Fruit fly (Drosophila melanogaster) whole organism, embryonic: ENCODE results near the gene Dok.

Experiments used
- B-H1 ChIP-seq: fragments of 200-800 bp; sonication (Bioruptor generic); IDR thresholded peaks from 3 replicates; pipeline ENCODE4 v1.3.6; 2022; ENCODE audit warnings: missing biosample characterization, missing genetic modification characterization
- CG10274 ChIP-seq: fragments of 200-800 bp; sonication (Bioruptor generic); optimal IDR thresholded peaks from 3 replicates; lab custom pipeline; 2017; ENCODE audit warnings: missing biosample characterization, mild to moderate bottlenecking, missing genetic modification characterization
- CG10366 ChIP-seq: fragments of 200-800 bp; sonication (Bioruptor generic); IDR thresholded peaks from 2 replicates; pipeline ENCODE4 v1.3.6; 2022; ENCODE audit warnings: missing biosample characterization, missing genetic modification characterization
- CG10654 ChIP-seq: fragments of 200-800 bp; sonication (Bioruptor generic); optimal IDR thresholded peaks from 2 replicates; lab custom pipeline; 2016; ENCODE audit warnings: missing biosample characterization, missing genetic modification characterization
- CG11247 ChIP-seq: fragments of 200-800 bp; sonication (Bioruptor generic); IDR thresholded peaks from 2 replicates; pipeline ENCODE4 v1.3.6; 2022; ENCODE audit warnings: missing biosample characterization, missing genetic modification characterization
- CG13424 ChIP-seq: fragments of 200-800 bp; sonication (Bioruptor generic); optimal IDR thresholded peaks from 2 replicates; lab custom pipeline; 2019; ENCODE audit warnings: missing biosample characterization, mild to moderate bottlenecking, missing genetic modification characterization, moderate library complexity
- CG17328 ChIP-seq: fragments of 200-800 bp; sonication (Bioruptor generic); IDR thresholded peaks from 2 replicates; pipeline ENCODE4 v1.3.6; 2022; ENCODE audit warnings: missing biosample characterization, missing genetic modification characterization
- CG17361 ChIP-seq: fragments of 200-800 bp; sonication (Bioruptor generic); IDR thresholded peaks from 3 replicates; pipeline ENCODE4 v1.3.6; 2022; ENCODE audit warnings: missing biosample characterization, missing genetic modification characterization
- CG2120 ChIP-seq: fragments of 200-800 bp; sonication (Bioruptor generic); optimal IDR thresholded peaks from 3 replicates; lab custom pipeline; 2016; ENCODE audit warnings: missing biosample characterization, missing genetic modification characterization
- CG30403 ChIP-seq: fragments of 200-800 bp; sonication (Bioruptor generic); optimal IDR thresholded peaks from 3 replicates; lab custom pipeline; 2016; ENCODE audit warnings: missing biosample characterization, missing genetic modification characterization
- CG42726 ChIP-seq: fragments of 200-800 bp; sonication (Bioruptor generic); IDR thresholded peaks from 2 replicates; pipeline ENCODE4 v1.3.6; 2022; ENCODE audit warnings: missing biosample characterization, missing genetic modification characterization; ENCODE audit not compliant: partially characterized antibody
- CG4360 ChIP-seq: fragments of 200-800 bp; sonication (Bioruptor generic); IDR thresholded peaks from 2 replicates; pipeline ENCODE4 v1.3.6; 2022; ENCODE audit warnings: missing biosample characterization, missing genetic modification characterization
- CG8478 ChIP-seq: fragments of >200 bp; optimal IDR thresholded peaks from 2 replicates; lab custom pipeline; 2018
- CG9215 ChIP-seq: fragments of 200-800 bp; sonication (Bioruptor generic); IDR thresholded peaks from 2 replicates; pipeline ENCODE4 v1.3.6; 2022; ENCODE audit warnings: missing biosample characterization, missing genetic modification characterization
- CG9609 ChIP-seq: fragments of 200-800 bp; sonication (Bioruptor generic); optimal IDR thresholded peaks from 3 replicates; lab custom pipeline; 2016; ENCODE audit warnings: missing biosample characterization, missing genetic modification characterization
- CHES-1-like ChIP-seq: fragments of 200-800 bp; sonication (Bioruptor generic); optimal IDR thresholded peaks from 2 replicates; lab custom pipeline; 2016; ENCODE audit warnings: missing biosample characterization, missing genetic modification characterization
- CoRest ChIP-seq: fragments of 200-800 bp; sonication (Bioruptor generic); optimal IDR thresholded peaks from 3 replicates; lab custom pipeline; 2018; ENCODE audit warnings: missing biosample characterization, mild to moderate bottlenecking, missing genetic modification characterization, moderate library complexity
- D ChIP-seq, 2 experiments: fragments of 200-800 bp in 1 of 2; fragments of >200 bp in 1 of 2; sonication (Bioruptor generic) in 1 of 2; optimal IDR thresholded peaks; 2 replicates in 1 of 2; 3 replicates in 1 of 2; lab custom pipeline; 2017; ENCODE audit warnings: mild to moderate bottlenecking in 1 of 2, missing biosample characterization in 1 of 2, missing genetic modification characterization in 1 of 2, missing genetic modification reagents in 1 of 2
- Fer1 ChIP-seq: fragments of 200-800 bp; sonication (Bioruptor generic); optimal IDR thresholded peaks from 2 replicates; lab custom pipeline; 2017; ENCODE audit warnings: missing biosample characterization, mild to moderate bottlenecking, missing genetic modification characterization
- HLH3B ChIP-seq: fragments of 200-800 bp; sonication (Bioruptor generic); IDR thresholded peaks from 2 replicates; pipeline ENCODE4 v1.3.6; 2022; ENCODE audit warnings: missing biosample characterization, missing genetic modification characterization
- HmgD ChIP-seq: fragments of 200-800 bp; sonication (Bioruptor generic); optimal IDR thresholded peaks from 3 replicates; lab custom pipeline; 2016; ENCODE audit warnings: missing biosample characterization, missing genetic modification characterization
- Hr51 ChIP-seq, 2 experiments: fragments of 200-800 bp; sonication (Bioruptor generic); optimal IDR thresholded peaks; 2 replicates in 1 of 2; 3 replicates in 1 of 2; lab custom pipeline; 2016 to 2018; ENCODE audit warnings: missing biosample characterization in 2 of 2, missing genetic modification characterization in 2 of 2, mild to moderate bottlenecking in 1 of 2, moderate library complexity in 1 of 2
- Myb ChIP-seq: fragments of 200-800 bp; sonication (Bioruptor generic); optimal IDR thresholded peaks from 2 replicates; lab custom pipeline; 2016; ENCODE audit warnings: missing biosample characterization, missing genetic modification characterization
- Nf-YC ChIP-seq: fragments of 200-800 bp; optimal IDR thresholded peaks from 3 replicates; lab custom pipeline; 2019; ENCODE audit warnings: missing biosample characterization, mild to moderate bottlenecking, missing genetic modification characterization, moderate library complexity
- Poxn ChIP-seq: fragments of 200-800 bp; sonication (Bioruptor generic); IDR thresholded peaks from 2 replicates; pipeline ENCODE4 v1.3.6; 2022; ENCODE audit warnings: missing biosample characterization, missing genetic modification characterization
- Scr ChIP-seq: fragments of 200-800 bp; sonication (Bioruptor generic); IDR thresholded peaks from 2 replicates; pipeline ENCODE4 v1.3.6; 2022; ENCODE audit warnings: missing biosample characterization, missing genetic modification characterization; ENCODE audit not compliant: partially characterized antibody
- Six4 ChIP-seq: fragments of 200-800 bp; sonication (Bioruptor generic); optimal IDR thresholded peaks from 2 replicates; lab custom pipeline; 2016; ENCODE audit warnings: missing biosample characterization, missing genetic modification characterization
- Stat92E ChIP-seq, 3 experiments: fragments of >200 bp in 2 of 3; fragments of 200-800 bp in 1 of 3; sonication (Bioruptor generic) in 1 of 3; optimal IDR thresholded peaks; 2 replicates each; lab custom pipeline; 2017 to 2019; ENCODE audit warnings: missing biosample characterization in 3 of 3, missing genetic modification characterization in 3 of 3, mild to moderate bottlenecking in 1 of 3, moderate library complexity in 1 of 3
- ab ChIP-seq: fragments of 200-800 bp; sonication (Bioruptor generic); optimal IDR thresholded peaks from 2 replicates; lab custom pipeline; 2016; ENCODE audit warnings: missing biosample characterization, missing genetic modification characterization
- ato ChIP-seq: fragments of 200-800 bp; sonication (Bioruptor generic); IDR thresholded peaks from 2 replicates; pipeline ENCODE4 v1.3.6; 2022; ENCODE audit warnings: missing biosample characterization, missing genetic modification characterization; ENCODE audit not compliant: partially characterized antibody
- corto ChIP-seq: fragments of 200-800 bp; sonication (Bioruptor generic); optimal IDR thresholded peaks from 2 replicates; lab custom pipeline; 2016; ENCODE audit warnings: missing biosample characterization, mild to moderate bottlenecking, missing genetic modification characterization, moderate library complexity
- croc ChIP-seq: fragments of 200-800 bp; sonication (Bioruptor generic); conservative IDR thresholded peaks from 3 replicates; pipeline ENCODE4 v1.3.6; 2022; ENCODE audit warnings: missing biosample characterization, missing genetic modification characterization
- danr ChIP-seq: fragments of 200-800 bp; sonication (Bioruptor generic); IDR thresholded peaks from 2 replicates; pipeline ENCODE4 v1.3.6; 2022; ENCODE audit warnings: missing biosample characterization, missing genetic modification characterization
- disco-r ChIP-seq: fragments of 200-800 bp; sonication (Bioruptor generic); optimal IDR thresholded peaks from 2 replicates; lab custom pipeline; 2016; ENCODE audit warnings: missing biosample characterization, missing genetic modification characterization
- dmrt99B ChIP-seq: fragments of 200-800 bp; sonication (Bioruptor generic); optimal IDR thresholded peaks from 2 replicates; lab custom pipeline; 2018; ENCODE audit warnings: missing biosample characterization, mild to moderate bottlenecking, missing genetic modification characterization, moderate library complexity
- exex ChIP-seq: fragments of 200-800 bp; sonication (Bioruptor generic); optimal IDR thresholded peaks from 4 replicates; lab custom pipeline; 2018; ENCODE audit warnings: missing biosample characterization, mild to moderate bottlenecking, missing genetic modification characterization, moderate library complexity
- gce ChIP-seq: fragments of 200-800 bp; sonication (Bioruptor generic); IDR thresholded peaks from 3 replicates; pipeline ENCODE4 v1.3.6; 2022; ENCODE audit warnings: missing biosample characterization, missing genetic modification characterization
- gfzf ChIP-seq: fragments of 200-800 bp; sonication (Bioruptor generic); optimal IDR thresholded peaks from 2 replicates; lab custom pipeline; 2016; ENCODE audit warnings: missing biosample characterization, mild to moderate bottlenecking, missing genetic modification characterization, moderate library complexity
- gsb ChIP-seq: fragments of 200-800 bp; sonication (Bioruptor generic); IDR thresholded peaks from 2 replicates; pipeline ENCODE4 v1.3.6; 2022; ENCODE audit warnings: missing biosample characterization, missing genetic modification characterization
- gt ChIP-seq: fragments of 200-800 bp; sonication (Bioruptor generic); IDR thresholded peaks from 2 replicates; pipeline ENCODE4 v1.3.6; 2022; ENCODE audit warnings: missing biosample characterization, missing genetic modification characterization
- lab ChIP-seq: fragments of 200-800 bp; sonication (Bioruptor generic); optimal IDR thresholded peaks from 3 replicates; lab custom pipeline; 2017; ENCODE audit warnings: missing biosample characterization, missing genetic modification characterization, mild to moderate bottlenecking, moderate library complexity, missing genetic modification reagents
- lbe ChIP-seq: fragments of 200-800 bp; sonication (Bioruptor generic); optimal IDR thresholded peaks from 2 replicates; lab custom pipeline; 2016; ENCODE audit warnings: missing biosample characterization, mild to moderate bottlenecking, missing genetic modification characterization
- luna ChIP-seq: fragments of 200-800 bp; sonication (Bioruptor generic); optimal IDR thresholded peaks from 2 replicates; lab custom pipeline; 2016; ENCODE audit warnings: missing biosample characterization, missing genetic modification characterization
- oc ChIP-seq: fragments of 200-800 bp; sonication (Bioruptor generic); optimal IDR thresholded peaks from 2 replicates; lab custom pipeline; 2018; ENCODE audit warnings: missing biosample characterization, mild to moderate bottlenecking, missing genetic modification characterization, moderate library complexity
- phol ChIP-seq: fragments of 200-800 bp; sonication (Bioruptor generic); optimal IDR thresholded peaks from 3 replicates; lab custom pipeline; 2018; ENCODE audit warnings: missing biosample characterization, mild to moderate bottlenecking, missing genetic modification characterization, moderate library complexity
- scrt ChIP-seq: fragments of 200-800 bp; sonication (Bioruptor generic); optimal IDR thresholded peaks from 2 replicates; lab custom pipeline; 2018; ENCODE audit warnings: missing biosample characterization, mild to moderate bottlenecking, missing genetic modification characterization, moderate library complexity
- seq ChIP-seq: fragments of 200-800 bp; sonication (Bioruptor generic); IDR thresholded peaks from 2 replicates; pipeline ENCODE4 v1.3.6; 2022; ENCODE audit warnings: missing biosample characterization, missing genetic modification characterization
- ssp ChIP-seq: fragments of 200-800 bp; sonication (Bioruptor generic); IDR thresholded peaks from 2 replicates; pipeline ENCODE4 v1.3.6; 2022; ENCODE audit warnings: missing biosample characterization, missing genetic modification characterization
- toy ChIP-seq: fragments of 200-800 bp; sonication (Bioruptor generic); IDR thresholded peaks from 2 replicates; pipeline ENCODE4 v1.3.6; 2022; ENCODE audit warnings: missing biosample characterization, missing genetic modification characterization
- ttk ChIP-seq: fragments of 200-800 bp; sonication (Bioruptor generic); IDR thresholded peaks from 2 replicates; pipeline ENCODE4 v2.1.2; 2022; ENCODE audit warnings: missing biosample characterization, missing genetic modification characterization
- z ChIP-seq: fragments of 200-800 bp; sonication (Bioruptor generic); IDR thresholded peaks from 3 replicates; pipeline ENCODE4 v1.3.6; 2022; ENCODE audit warnings: missing biosample characterization, missing genetic modification characterization

Gene Dok

DNA sequence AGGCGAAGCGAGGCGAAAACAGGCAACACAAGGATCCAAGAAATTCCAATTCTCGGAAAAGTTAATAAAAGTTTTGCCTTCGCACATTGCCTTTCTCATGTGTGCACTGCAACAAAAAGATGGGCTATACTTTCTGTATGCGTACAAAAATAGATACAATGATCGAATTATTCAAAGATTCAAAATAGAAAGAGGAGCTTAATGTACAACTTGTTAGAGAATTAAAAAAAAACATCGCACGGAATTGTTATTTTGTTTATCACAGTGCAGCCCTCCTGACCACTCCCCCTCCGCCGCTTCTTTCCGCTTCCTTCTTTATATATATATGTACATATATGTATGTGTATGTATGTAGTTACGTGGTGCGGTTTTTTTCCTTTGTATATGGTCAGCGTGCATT lies 21.7 kb upstream of the Dok start (continued):
- TF ChIP-seq CG10274 (GFP tag; lab: Kevin White, UChicago), result no peak
- no peak for TF ChIP-seq exex (tag; lab: Kevin White, UChicago)
- no peak for TF ChIP-seq CG9215
- TF ChIP-seq HmgD (GFP tag; lab: Kevin White, UChicago), result no peak
- no peak for TF ChIP-seq toy (GFP tag; lab: Robert Waterston, UW)
- no peak for TF ChIP-seq Poxn
- TF ChIP-seq Six4, result no peak
- TF ChIP-seq HLH3B (GFP tag; lab: Robert Waterston, UW), result peak; percentile 33; the same call in 1 of the 2 replicates
- TF ChIP-seq ab (GFP tag; lab: Kevin White, UChicago), result no peak
- TF ChIP-seq lab (GFP tag; lab: Kevin White, UChicago), result no peak
- TF ChIP-seq ato, result no peak
- TF ChIP-seq disco-r, result no peak
- peak; percentile 68 for TF ChIP-seq corto
- TF ChIP-seq CHES-1-like, result no peak
- no peak for TF ChIP-seq CG42726 (GFP tag; lab: Robert Waterston, UW)
- no peak for TF ChIP-seq gfzf
- no peak for TF ChIP-seq Hr51 (GFP tag; optimal IDR thresholded peaks at IDR 0.05; lab: Kevin White, UChicago)
- peak; percentile 19; the same call in 2 of the 3 replicates for TF ChIP-seq croc
- TF ChIP-seq gt (GFP tag; lab: Robert Waterston, UW), result no peak
- no peak for TF ChIP-seq CG10654 (GFP tag; lab: Kevin White, UChicago)
- no peak for TF ChIP-seq CG11247 (GFP tag; lab: Robert Waterston, UW)
- no peak for TF ChIP-seq Myb (GFP tag; lab: Kevin White, UChicago)
- TF ChIP-seq CG30403 (GFP tag; lab: Kevin White, UChicago), result no peak
- TF ChIP-seq B-H1, result no peak; the same call in 2 of the 3 replicates
- no peak for TF ChIP-seq z (GFP tag; lab: Robert Waterston, UW)
- peak; percentile 29; the same call in 1 of the 2 replicates for TF ChIP-seq CG10366 (GFP tag; lab: Robert Waterston, UW)
- TF ChIP-seq CG9609, result no peak
- TF ChIP-seq phol (tag; lab: Kevin White, UChicago), result peak; percentile 55
- TF ChIP-seq CG2120 (GFP tag; lab: Kevin White, UChicago), result no peak
- TF ChIP-seq gsb (GFP tag; lab: Robert Waterston, UW), result no peak
- TF ChIP-seq ssp, result peak; percentile 13; the same call in 1 of the 2 replicates
- peak; percentile 45 for TF ChIP-seq dmrt99B (tag; lab: Kevin White, UChicago)
- peak; percentile 42; the same call in 1 of the 2 replicates for TF ChIP-seq CG17328
- TF ChIP-seq luna, result no peak
- TF ChIP-seq CoRest, result peak; percentile 35
- no peak for TF ChIP-seq Fer1 (GFP tag; lab: Kevin White, UChicago)
- no peak for TF ChIP-seq Stat92E (GFP tag; optimal IDR thresholded peaks at IDR 0.05; lab: Kevin White, UChicago)
- 0 out of 3 replicates have a peak, but pooled peaks have one; percentile 22 for TF ChIP-seq CG17361 (GFP tag; lab: Robert Waterston, UW)
- no peak for TF ChIP-seq gce (GFP tag; lab: Robert Waterston, UW)
- TF ChIP-seq Nf-YC, result no peak
- peak; percentile 89 for TF ChIP-seq lbe (GFP tag; lab: Kevin White, UChicago)
- peak; percentile 33; the same call in 1 of the 2 replicates for TF ChIP-seq ttk (GFP tag; lab: Robert Waterston, UW)
- TF ChIP-seq danr (GFP tag; lab: Robert Waterston, UW), result no peak
- no peak for TF ChIP-seq seq (GFP tag; lab: Robert Waterston, UW)
- no peak for TF ChIP-seq D (optimal IDR thresholded peaks at IDR 0.05; lab: Kevin White, UChicago)
- peak; percentile 22 for TF ChIP-seq D (GFP tag; optimal IDR thresholded peaks at IDR 0.05; lab: Kevin White, UChicago)
- no peak for TF ChIP-seq CG4360
- peak; percentile 27 for TF ChIP-seq CG13424 (tag; lab: Kevin White, UChicago)
- no peak for TF ChIP-seq Scr (GFP tag; lab: Robert Waterston, UW)
- no peak for TF ChIP-seq scrt (GFP tag; lab: Kevin White, UChicago)
- TF ChIP-seq oc (tag; lab: Kevin White, UChicago), result no peak
- no peak for TF ChIP-seq CG8478 (lab: Kevin White, UChicago)
